Worm (Caenorhabditis elegans): ENCODE measurements around the gene clec-75.
"Not testable (repeated sequence)": the region's sequence is repeated elsewhere in the genome, so short reads cannot be mapped to it uniquely, and the experiment has no call there.

ce11 chrIV:3947377-3947956 is 13.1 kb upstream of the clec-75 start:
- TF ChIP-seq ceh-36 (tag; optimal IDR thresholded peaks at IDR 0.05); ama-1 (optimal IDR thresholded peaks at IDR 0.05); hmbx-1 (tag; optimal IDR thresholded peaks at IDR 0.05); flt-1 (GFP tag; IDR thresholded peaks at IDR 0.05); tra-4 (tag; optimal IDR thresholded peaks at IDR 0.05); aly-1 (tag; optimal IDR thresholded peaks at IDR 0.05); hmg-4 (GFP tag; optimal IDR thresholded peaks at IDR 0.05); tbx-11 (GFP tag; IDR thresholded peaks at IDR 0.05); hnd-1 (tag; optimal IDR thresholded peaks at IDR 0.05); F13C5.2 (tag; optimal IDR thresholded peaks at IDR 0.05); B0310.2 (tag; optimal IDR thresholded peaks at IDR 0.05); pes-1 (GFP tag; IDR thresholded peaks at IDR 0.05): not testable (repeated sequence)

Measured in whole organism, early embryonic.